Fruit fly (Drosophila melanogaster) ovary, adult (tissue): ENCODE measurements around the gene CG3348.

Experiments
- CG17801 ChIP-seq: fragments of 200-800 bp; optimal IDR thresholded peaks from 2 replicates; lab custom pipeline; 2019; ENCODE audit warnings: missing biosample characterization, mild to moderate bottlenecking, missing genetic modification characterization, moderate library complexity; ENCODE audit not compliant: partially characterized antibody

CG3348 gene

DNA sequence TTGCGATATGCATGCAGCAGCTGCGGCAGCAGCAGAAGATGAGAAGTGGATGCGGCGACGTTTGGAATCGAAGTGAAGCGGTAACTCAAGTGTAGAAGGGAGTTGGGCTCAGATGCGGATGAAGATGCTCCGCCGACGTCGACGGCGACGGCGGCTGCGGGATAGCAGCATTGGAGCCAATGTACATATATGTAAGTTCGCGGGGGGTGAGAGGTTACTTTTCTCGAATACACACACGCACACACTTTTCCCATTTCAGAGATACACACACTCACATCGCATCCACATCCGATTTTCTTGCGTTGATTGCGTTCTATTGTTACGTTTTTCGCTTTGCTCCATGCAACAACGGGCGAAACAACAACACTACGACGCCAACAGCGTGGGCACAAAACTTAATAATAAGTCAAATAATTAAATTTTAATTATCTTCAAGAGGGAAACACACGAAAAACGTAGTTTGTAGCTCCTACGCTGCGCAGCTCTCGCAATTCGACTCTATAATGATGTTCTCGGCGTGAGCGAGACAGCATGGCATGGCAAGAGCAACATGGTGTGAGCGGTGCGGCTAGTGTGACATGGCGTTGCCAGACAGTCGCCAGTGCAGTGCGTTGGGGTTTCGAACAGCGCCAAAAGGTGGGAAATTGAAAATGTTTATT is 47.1 kb downstream of the CG3348 start, which contains the start of gene CG18766:
Gene CG18766, minus strand, starts transcription at position 508 of the 659 bp plus-strand sequence.
- no peak for TF ChIP-seq CG17801 (GFP tag; lab: Kevin White, UChicago)

DNA sequence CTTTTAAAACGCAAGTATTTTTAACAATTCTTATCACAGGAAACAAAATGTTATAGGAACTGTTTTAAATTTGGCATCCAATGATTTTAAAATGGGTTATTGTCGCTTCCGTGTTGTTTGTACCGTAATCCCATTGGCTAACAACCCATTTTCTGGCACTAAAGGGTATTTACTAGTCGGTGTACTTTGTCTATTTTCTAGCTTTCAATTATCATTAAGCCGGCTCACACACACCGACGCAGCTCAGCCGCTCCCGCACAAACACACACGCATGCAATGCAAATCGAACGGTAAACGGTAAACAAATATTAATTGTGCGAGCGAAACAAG is 47.6 kb downstream of the CG3348 start:
- TF ChIP-seq CG17801 (GFP tag; lab: Kevin White, UChicago) = no peak
